Fruit fly (Drosophila melanogaster) whole organism, pupa: ENCODE measurements around the gene CG42685.

Source experiments
- CG8159 ChIP-seq: fragments of 200-800 bp; sonication (Bioruptor generic); optimal IDR thresholded peaks from 3 replicates; lab custom pipeline; 2018; ENCODE audit warnings: missing biosample characterization, mild to moderate bottlenecking, missing genetic modification characterization, moderate library complexity
- Pif1A ChIP-seq: fragments of 200-800 bp; sonication (Bioruptor generic); optimal IDR thresholded peaks from 3 replicates; lab custom pipeline; 2016; ENCODE audit warnings: missing biosample characterization, missing genetic modification characterization

DNA sequence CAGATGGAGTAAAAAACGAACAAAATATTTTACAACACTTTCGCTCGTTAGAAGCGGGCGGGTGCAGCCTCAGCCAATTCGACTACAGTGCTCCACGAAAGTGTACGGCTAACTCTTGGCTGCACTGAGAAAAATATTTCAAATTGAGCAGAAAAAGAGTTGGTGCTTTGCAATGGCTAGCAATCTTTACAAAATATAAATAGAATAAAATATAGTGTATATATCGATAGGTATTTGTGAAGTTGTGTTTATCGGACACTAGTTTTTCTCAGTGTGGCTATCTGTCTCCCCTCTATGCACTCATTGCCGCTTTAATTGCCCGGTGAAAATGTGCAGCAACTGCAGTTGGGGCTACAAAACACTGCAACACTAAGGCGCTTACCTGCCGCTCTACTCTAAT is 28.5 kb downstream of the CG42685 start:
- TF ChIP-seq Pif1A (GFP tag; lab: Kevin White, UChicago) = peak; percentile 55
- TF ChIP-seq CG8159 = no peak
